Fruit fly (Drosophila melanogaster): Measurements from ENCODE around the gene Pih1D1.

Gene Pih1D1

dm6 chr2L:12692343-12693079, 29.1 kb downstream of the Pih1D1 start, which contains the start of the genes CCT4 and CG6153:
Gene CCT4, minus strand, starts transcription at chr2L:12692934.
Gene CG6153, plus strand, starts transcription at chr2L:12692993.
- TF ChIP-seq pad (GFP tag; optimal IDR thresholded peaks at IDR 0.05): no peak
- peak; percentile 75 for TF ChIP-seq Mnt (GFP tag; optimal IDR thresholded peaks at IDR 0.05)
- peak in 1 of 2 experiments; percentile 58 for TF ChIP-seq cnc (optimal IDR thresholded peaks at IDR 0.05)

DNA sequence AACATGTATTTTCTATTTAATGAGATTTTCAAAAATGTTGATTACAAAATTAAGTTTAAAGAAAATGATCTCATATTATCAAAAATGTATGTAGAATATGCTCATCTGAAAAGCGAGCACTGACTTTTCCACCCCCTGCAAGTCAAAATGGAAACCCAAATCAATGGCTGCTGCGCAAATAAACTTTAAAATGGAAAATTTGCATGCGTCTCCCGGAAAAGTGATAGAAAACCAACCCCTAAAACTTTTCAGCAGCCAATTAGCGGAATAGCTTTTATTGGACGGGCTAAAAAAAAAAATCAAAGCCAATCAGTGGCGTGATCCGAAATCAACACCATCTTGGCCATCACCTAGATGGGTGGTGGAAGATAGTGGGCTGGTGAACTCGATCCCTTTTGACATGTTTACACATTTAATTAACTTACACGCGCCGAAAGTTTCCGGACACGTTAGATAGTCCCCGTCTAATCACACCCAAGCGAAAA, 32.3 kb downstream of the Pih1D1 start:
- no peak for TF ChIP-seq CG7045 (GFP tag; optimal IDR thresholded peaks at IDR 0.05)
- no peak for TF ChIP-seq ovo (GFP tag; optimal IDR thresholded peaks at IDR 0.05)
- TF ChIP-seq Hr96 (GFP tag; optimal IDR thresholded peaks at IDR 0.05): no peak
- TF ChIP-seq CG7101 (tag; optimal IDR thresholded peaks at IDR 0.05): no peak
- TF ChIP-seq cnc (optimal IDR thresholded peaks at IDR 0.05): no peak
- TF ChIP-seq kay (GFP tag; ENCODE audit: borderline replicate concordance): no peak
- TF ChIP-seq CG14711 (tag; optimal IDR thresholded peaks at IDR 0.05): no peak
- TF ChIP-seq Crg-1 (GFP tag; optimal IDR thresholded peaks at IDR 0.05): no peak
- no peak for TF ChIP-seq CG5204 (GFP tag; optimal IDR thresholded peaks at IDR 0.05)
- no peak for TF ChIP-seq toe (GFP tag; optimal IDR thresholded peaks at IDR 0.05)
- TF ChIP-seq CG1620 (GFP tag; optimal IDR thresholded peaks at IDR 0.05): no peak
- TF ChIP-seq Mnt (GFP tag; optimal IDR thresholded peaks at IDR 0.05): no peak
- TF ChIP-seq bab1 (GFP tag; optimal IDR thresholded peaks at IDR 0.05): no peak
- TF ChIP-seq cic (GFP tag; optimal IDR thresholded peaks at IDR 0.05): no peak
- TF ChIP-seq CG33017 (tag; optimal IDR thresholded peaks at IDR 0.05): no peak
- TF ChIP-seq CG11617 (GFP tag; optimal IDR thresholded peaks at IDR 0.05): no peak
- no peak for TF ChIP-seq tj (GFP tag; optimal IDR thresholded peaks at IDR 0.05)
- no peak for TF ChIP-seq pad (GFP tag; optimal IDR thresholded peaks at IDR 0.05)

DNA sequence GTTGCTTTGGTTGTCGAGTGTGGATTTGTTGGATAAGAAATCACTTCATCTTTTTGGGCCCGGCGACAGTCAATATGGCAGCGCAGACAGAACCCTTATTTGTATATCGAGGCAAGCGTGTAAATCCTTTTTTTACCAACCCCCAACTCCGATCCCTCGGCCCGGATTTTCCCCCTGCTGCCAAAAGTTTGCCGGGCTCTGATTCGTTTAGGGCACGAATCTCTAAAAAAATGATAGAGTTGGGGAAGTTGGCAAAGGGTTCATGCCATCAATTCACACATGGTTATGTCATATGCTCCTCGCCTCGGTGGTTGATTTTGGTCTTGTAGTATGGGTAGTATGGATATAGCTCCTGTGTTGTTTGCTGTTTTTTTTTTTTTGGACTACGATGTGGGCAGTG, 34.8 kb downstream of the Pih1D1 start:
- TF ChIP-seq Clk (GFP tag; optimal IDR thresholded peaks at IDR 0.05): no peak
- no peak for TF ChIP-seq toe (GFP tag; optimal IDR thresholded peaks at IDR 0.05)

- TF ChIP-seq CG14711 (tag; optimal IDR thresholded peaks at IDR 0.05) (no peak), pad (GFP tag; optimal IDR thresholded peaks at IDR 0.05) (no peak)
These were observed 39.9 kb downstream of the Pih1D1 start for dm6 chr2L:12681603-12682368.

DNA sequence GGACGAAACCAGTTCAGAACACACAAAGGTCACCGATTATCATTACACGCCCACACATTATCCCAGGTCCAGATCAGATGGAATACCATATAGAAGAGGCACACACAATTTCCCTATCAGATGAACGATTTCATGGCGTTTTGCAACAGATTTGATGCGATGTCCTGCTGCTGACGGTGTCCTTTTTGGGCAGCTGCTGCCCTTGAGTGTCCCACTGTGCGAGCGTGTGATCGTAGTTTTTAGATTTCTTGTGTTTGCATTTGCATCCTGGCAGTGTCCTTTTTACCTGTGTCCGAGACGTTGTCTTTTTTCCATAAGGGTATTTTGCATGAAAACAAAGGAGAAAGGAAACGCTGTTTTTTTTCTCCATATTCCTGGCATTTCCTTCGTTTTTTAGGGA, 42.3 kb downstream of the Pih1D1 start:
- no peak for TF ChIP-seq pad (GFP tag; optimal IDR thresholded peaks at IDR 0.05)

- TF ChIP-seq pad (GFP tag; optimal IDR thresholded peaks at IDR 0.05) (peak; percentile 84), CG5204 (GFP tag; optimal IDR thresholded peaks at IDR 0.05) (no peak), Crg-1 (GFP tag; optimal IDR thresholded peaks at IDR 0.05) (no peak)
These were observed 43.4 kb downstream of the Pih1D1 start for dm6 chr2L:12678286-12678685.

DNA sequence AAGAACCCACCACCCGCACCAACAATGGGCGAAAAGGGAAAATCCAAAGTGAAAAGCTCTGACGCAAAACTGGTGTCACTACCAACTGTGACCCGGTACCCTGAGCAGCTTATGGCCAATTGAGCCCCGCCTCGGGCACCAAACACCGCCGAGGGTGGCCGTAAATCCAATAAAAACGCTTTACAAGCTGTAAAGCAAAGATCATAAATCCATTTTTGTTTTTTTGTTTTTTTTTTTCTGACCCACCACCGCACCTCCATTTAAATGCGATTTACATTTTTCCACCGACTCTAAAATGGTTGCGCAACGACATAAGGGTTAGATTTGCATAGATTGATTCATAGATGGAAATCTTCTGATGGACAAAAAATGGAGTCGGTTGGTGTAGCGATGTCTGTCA, 47.3 kb downstream of the Pih1D1 start:
- TF ChIP-seq tj (GFP tag; optimal IDR thresholded peaks at IDR 0.05) (no peak), CG33017 (tag; optimal IDR thresholded peaks at IDR 0.05) (no peak), CG14711 (tag; optimal IDR thresholded peaks at IDR 0.05) (no peak), Mnt (GFP tag; optimal IDR thresholded peaks at IDR 0.05) (no peak), cnc (optimal IDR thresholded peaks at IDR 0.05) (no peak), CG7101 (tag; optimal IDR thresholded peaks at IDR 0.05) (no peak), pad (GFP tag; optimal IDR thresholded peaks at IDR 0.05) (no peak), toe (GFP tag; optimal IDR thresholded peaks at IDR 0.05) (no peak), kay (GFP tag; ENCODE audit: borderline replicate concordance) (no peak), bab1 (GFP tag; optimal IDR thresholded peaks at IDR 0.05) (no peak), ovo (GFP tag; optimal IDR thresholded peaks at IDR 0.05) (no peak), CG11617 (GFP tag; optimal IDR thresholded peaks at IDR 0.05) (no peak), Clk (GFP tag; optimal IDR thresholded peaks at IDR 0.05) (no peak), CG5204 (GFP tag; optimal IDR thresholded peaks at IDR 0.05) (no peak)

DNA sequence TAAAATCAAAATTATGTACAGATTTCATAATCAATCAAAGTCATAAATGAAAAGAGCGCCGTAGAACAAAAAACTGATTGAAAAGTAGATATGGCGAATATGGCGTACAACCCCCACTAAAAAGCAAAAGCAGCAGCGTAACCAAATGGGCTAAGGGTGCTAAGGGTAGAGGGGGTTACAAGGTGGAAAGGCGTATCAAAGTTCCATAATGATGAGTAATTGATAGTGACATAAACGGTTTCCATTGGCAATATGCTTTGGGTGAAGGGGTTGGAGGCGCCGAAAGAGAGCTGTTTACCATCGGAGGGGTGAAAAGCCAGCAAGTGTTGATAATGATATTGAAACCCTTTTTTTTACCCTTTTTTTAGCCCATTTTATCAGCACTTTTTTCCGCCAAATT, 49.3 kb downstream of the Pih1D1 start:
- TF ChIP-seq CG11617 (GFP tag; optimal IDR thresholded peaks at IDR 0.05) (no peak), Clk (GFP tag; optimal IDR thresholded peaks at IDR 0.05) (no peak), Mnt (GFP tag; optimal IDR thresholded peaks at IDR 0.05) (no peak), Hr96 (GFP tag; optimal IDR thresholded peaks at IDR 0.05) (no peak)

Measured in whole organism, adult.